Fruit fly (Drosophila melanogaster): Measurements from ENCODE around the gene eEF1gamma.

dm6 chr3R:29217309-29217708 is 2.7 kb upstream of the eEF1gamma start:
- TF ChIP-seq h (optimal IDR thresholded peaks at IDR 0.05) (no peak), psq (optimal IDR thresholded peaks at IDR 0.05) (no peak)
